Worm (Caenorhabditis elegans) whole organism, L3 larva: ENCODE results near the gene aptf-3.

ENCODE experiments used
- aly-2 ChIP-seq: fragments of 150-350 bp; optimal IDR thresholded peaks from 2 replicates; lab custom pipeline; 2014; ENCODE audit warnings: missing biosample characterization, missing genetic modification characterization
- ama-1 ChIP-seq: fragments of 150-350 bp; optimal IDR thresholded peaks from 2 replicates; lab custom pipeline; 2018
- egl-27 ChIP-seq: sonication (generic microtip); optimal IDR thresholded peaks from 4 replicates; lab custom pipeline; 2017; ENCODE audit warnings: missing biosample characterization, missing genetic modification reagents, missing genetic modification characterization
- elt-1 ChIP-seq: fragments of 150-350 bp; optimal IDR thresholded peaks from 2 replicates; lab custom pipeline; 2014; ENCODE audit warnings: missing biosample characterization, missing genetic modification characterization
- elt-2 ChIP-seq: sonication (generic microtip); optimal IDR thresholded peaks from 2 replicates; lab custom pipeline; 2016; ENCODE audit warnings: missing genetic modification reagents, mild to moderate bottlenecking, missing genetic modification characterization, missing compliant biosample characterization
- jun-1 ChIP-seq: fragments of 150-350 bp; optimal IDR thresholded peaks from 2 replicates; lab custom pipeline; 2014; ENCODE audit warnings: missing biosample characterization, missing genetic modification reagents, missing genetic modification characterization
- lin-39 ChIP-seq: fragments of 150-350 bp; optimal IDR thresholded peaks from 2 replicates; lab custom pipeline; 2018; ENCODE audit warnings: missing biosample characterization, missing genetic modification reagents, missing genetic modification characterization
- nhr-11 ChIP-seq: fragments of 150-350 bp; optimal IDR thresholded peaks from 2 replicates; lab custom pipeline; 2014; ENCODE audit warnings: missing biosample characterization, missing genetic modification characterization
- nhr-76 ChIP-seq: fragments of 150-350 bp; sonication (generic microtip); optimal IDR thresholded peaks from 5 replicates; lab custom pipeline; 2014; ENCODE audit warnings: missing biosample characterization, missing genetic modification characterization
- pqm-1 ChIP-seq: fragments of 150-350 bp; optimal IDR thresholded peaks from 2 replicates; lab custom pipeline; 2017; ENCODE audit warnings: missing biosample characterization, missing genetic modification characterization, inconsistent platforms

ce11 chrII:8607662-8608061 lies 13.7 kb downstream of the aptf-3 start, which contains the start of gene F28C6.10:
- TF ChIP-seq aly-2 (tag; lab: Kevin White, UChicago) (no peak), elt-1 (tag; lab: Kevin White, UChicago) (no peak), nhr-11 (no peak), egl-27 (tag; lab: Kevin White, UChicago) (no peak), jun-1 (tag; lab: Kevin White, UChicago) (no peak), elt-2 (tag; lab: Kevin White, UChicago) (no peak), ama-1 (lab: Kevin White, UChicago) (no peak), nhr-76 (tag; lab: Kevin White, UChicago) (no peak), pqm-1 (tag; lab: Kevin White, UChicago) (no peak), lin-39 (tag; lab: Kevin White, UChicago) (no peak)
